Fruit fly (Drosophila melanogaster): Measurements from ENCODE around the gene a10.
A peak's percentile ranks its signal among the peaks of the same experiment; 100 is the strongest.

a10 gene

DNA sequence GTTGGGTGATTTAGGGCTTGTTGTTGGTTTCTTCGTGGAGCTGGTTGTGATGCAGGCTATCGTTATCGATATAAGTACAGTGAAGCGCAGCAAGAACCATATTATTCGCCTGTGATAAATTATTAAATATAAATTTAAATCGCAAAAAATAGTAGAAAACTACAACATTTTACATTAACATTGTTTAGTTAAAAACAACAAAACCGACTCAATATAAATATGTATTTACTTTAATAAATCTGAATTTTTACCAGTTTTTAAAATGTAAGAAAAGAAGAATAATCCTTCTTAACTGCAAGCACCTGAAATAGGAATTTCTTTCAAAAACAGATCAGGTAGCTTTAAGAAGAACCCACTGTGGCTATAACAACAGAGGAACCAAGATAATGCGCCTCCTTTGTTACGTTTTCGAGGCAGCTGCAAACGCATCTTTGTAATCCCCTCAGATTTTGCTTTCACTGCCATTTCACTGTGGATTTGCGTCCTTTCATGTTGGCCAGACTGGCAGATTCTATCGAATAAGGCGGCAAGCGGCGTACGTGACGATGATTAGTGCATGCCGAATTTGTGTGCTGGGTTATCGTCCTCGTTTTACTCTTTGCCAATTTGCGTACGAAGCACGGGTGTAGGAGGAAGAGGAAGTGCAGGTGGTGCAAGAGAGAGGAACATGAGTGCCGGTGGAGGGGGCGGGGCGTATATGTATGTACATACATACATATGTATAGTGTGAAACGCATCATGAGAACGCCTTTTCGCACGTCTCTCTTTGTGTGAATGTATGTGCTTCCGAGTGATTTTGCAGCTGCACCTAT lies 12.8 kb downstream of the a10 start:
- TF ChIP-seq CG32264 (GFP tag; optimal IDR thresholded peaks at IDR 0.05) (no peak), dmrt93B (GFP tag; optimal IDR thresholded peaks at IDR 0.05) (no peak), Sp1 (GFP tag; optimal IDR thresholded peaks at IDR 0.05) (peak; percentile 4), rgr (GFP tag; optimal IDR thresholded peaks at IDR 0.05) (peak; percentile 32), Dif (GFP tag; optimal IDR thresholded peaks at IDR 0.05; ENCODE audit: partially characterized antibody) (peak; percentile 43), Vsx2 (GFP tag; optimal IDR thresholded peaks at IDR 0.05; ENCODE audit: partially characterized antibody) (no peak), Jra (GFP tag; optimal IDR thresholded peaks at IDR 0.05) (no peak), Hnf4 (GFP tag; optimal IDR thresholded peaks at IDR 0.05) (peak; percentile 4), Dfd (GFP tag; optimal IDR thresholded peaks at IDR 0.05) (no peak), br (GFP tag; optimal IDR thresholded peaks at IDR 0.05) (no peak), dsf (GFP tag; optimal IDR thresholded peaks at IDR 0.05; ENCODE audit: borderline replicate concordance) (no peak), tai (GFP tag; optimal IDR thresholded peaks at IDR 0.05) (no peak), ey (GFP tag; optimal IDR thresholded peaks at IDR 0.05) (peak; percentile 1), sage (GFP tag; optimal IDR thresholded peaks at IDR 0.05) (no peak), N (GFP tag; optimal IDR thresholded peaks at IDR 0.05) (no peak), jim (GFP tag; optimal IDR thresholded peaks at IDR 0.05) (no peak), OdsH (GFP tag; optimal IDR thresholded peaks at IDR 0.05) (no peak), woc (GFP tag; optimal IDR thresholded peaks at IDR 0.05) (peak; percentile 57), fru (GFP tag; optimal IDR thresholded peaks at IDR 0.05) (no peak), usp (GFP tag; optimal IDR thresholded peaks at IDR 0.05) (no peak), brk (GFP tag; optimal IDR thresholded peaks at IDR 0.05) (peak; percentile 20), Rel (GFP tag; optimal IDR thresholded peaks at IDR 0.05) (no peak), Rel (tag; optimal IDR thresholded peaks at IDR 0.05) (peak; percentile 17), HLH106 (tag; optimal IDR thresholded peaks at IDR 0.05) (peak; percentile 20), foxo (GFP tag; optimal IDR thresholded peaks at IDR 0.05) (peak in 1 of 2 experiments; percentile 52), sv (GFP tag; optimal IDR thresholded peaks at IDR 0.05) (no peak), h (GFP tag; optimal IDR thresholded peaks at IDR 0.05) (no peak), pan (optimal IDR thresholded peaks at IDR 0.05) (no peak), dl (GFP tag; optimal IDR thresholded peaks at IDR 0.05; ENCODE audit: insufficient read depth in 1 of 2, partially characterized antibody in 2 of 2) (peak in 1 of 2 experiments; percentile 26), lola (GFP tag; optimal IDR thresholded peaks at IDR 0.05) (no peak), psq (GFP tag; optimal IDR thresholded peaks at IDR 0.05) (peak; percentile 13)

DNA sequence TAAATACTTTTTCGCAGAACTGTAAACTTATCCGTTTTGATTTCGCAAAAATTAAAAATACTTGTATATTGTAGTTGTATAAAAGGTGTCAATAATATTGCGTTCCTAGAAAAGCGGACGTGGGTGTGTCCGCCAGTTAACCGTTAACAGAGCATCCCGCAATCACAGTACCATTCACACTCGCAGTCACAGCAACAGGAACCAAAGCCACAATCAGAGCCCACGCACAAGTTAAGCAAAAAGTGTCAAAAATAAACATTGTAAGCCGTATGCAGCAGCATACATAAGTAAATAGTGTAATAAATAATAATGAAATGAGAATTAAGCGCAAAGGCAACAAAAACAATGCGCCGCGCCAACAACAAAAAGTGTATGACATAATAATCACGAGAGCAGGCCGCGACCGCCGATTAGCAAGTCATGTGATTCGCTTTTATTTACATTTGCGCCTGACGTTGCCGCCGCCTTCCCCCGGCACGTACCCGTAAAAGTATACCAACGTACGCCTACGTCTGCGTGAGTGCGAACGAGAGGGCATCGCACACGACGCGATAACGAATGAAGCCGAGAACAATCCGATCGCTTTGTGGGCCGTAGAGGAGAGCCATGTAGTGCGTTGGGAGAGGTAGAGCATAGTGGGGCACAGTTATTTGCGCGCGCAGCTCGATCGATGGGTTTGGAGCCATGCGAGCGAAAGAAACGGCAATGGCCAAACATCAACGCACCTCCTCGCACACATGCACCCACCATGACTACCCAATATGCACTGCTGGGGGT lies 13.6 kb downstream of the a10 start:
- TF ChIP-seq br (GFP tag; optimal IDR thresholded peaks at IDR 0.05) (peak; percentile 70), dl (GFP tag; optimal IDR thresholded peaks at IDR 0.05; ENCODE audit: insufficient read depth in 1 of 2, partially characterized antibody in 2 of 2) (peak; percentile 63 to 84), psq (GFP tag; optimal IDR thresholded peaks at IDR 0.05) (peak; percentile 0), jim (GFP tag; optimal IDR thresholded peaks at IDR 0.05) (no peak), Sp1 (GFP tag; optimal IDR thresholded peaks at IDR 0.05) (peak; percentile 17), OdsH (GFP tag; optimal IDR thresholded peaks at IDR 0.05) (peak; percentile 28), brk (GFP tag; optimal IDR thresholded peaks at IDR 0.05) (peak; percentile 9), Abd-B (GFP tag; optimal IDR thresholded peaks at IDR 0.05) (no peak), Vsx2 (GFP tag; optimal IDR thresholded peaks at IDR 0.05; ENCODE audit: partially characterized antibody) (no peak), h (GFP tag; optimal IDR thresholded peaks at IDR 0.05) (peak; percentile 94), fru (GFP tag; optimal IDR thresholded peaks at IDR 0.05) (peak; percentile 36), Hnf4 (GFP tag; optimal IDR thresholded peaks at IDR 0.05) (peak; percentile 50), CG32264 (GFP tag; optimal IDR thresholded peaks at IDR 0.05) (no peak), Jra (GFP tag; optimal IDR thresholded peaks at IDR 0.05) (peak; percentile 39), ey (GFP tag; optimal IDR thresholded peaks at IDR 0.05) (peak; percentile 26), foxo (GFP tag; optimal IDR thresholded peaks at IDR 0.05) (peak in 1 of 2 experiments; percentile 10), Rel (GFP tag; optimal IDR thresholded peaks at IDR 0.05) (no peak), Rel (tag; optimal IDR thresholded peaks at IDR 0.05) (peak; percentile 89), Hr83 (GFP tag; optimal IDR thresholded peaks at IDR 0.05; ENCODE audit: poor library complexity, severe bottlenecking) (peak; percentile 95), Dif (GFP tag; optimal IDR thresholded peaks at IDR 0.05; ENCODE audit: partially characterized antibody) (peak; percentile 81), woc (GFP tag; optimal IDR thresholded peaks at IDR 0.05) (peak; percentile 73)

Measured in whole organism, wandering third instar larva.